Worm (Caenorhabditis elegans) whole organism, L3 larva: ENCODE results near the gene urb-1.

Experiments
- R02D3.7 ChIP-seq: fragments of 150-350 bp; optimal IDR thresholded peaks from 2 replicates; lab custom pipeline; 2014; ENCODE audit warnings: missing biosample characterization, missing genetic modification characterization
- ZK546.5 ChIP-seq: sonication (generic microtip); optimal IDR thresholded peaks from 2 replicates; lab custom pipeline; 2017; ENCODE audit warnings: missing biosample characterization, missing genetic modification characterization
- aly-2 ChIP-seq: fragments of 150-350 bp; optimal IDR thresholded peaks from 2 replicates; lab custom pipeline; 2014; ENCODE audit warnings: missing biosample characterization, missing genetic modification characterization
- ama-1 ChIP-seq: fragments of 150-350 bp; optimal IDR thresholded peaks from 2 replicates; lab custom pipeline; 2018
- ceh-28 ChIP-seq: fragments of 150-350 bp; optimal IDR thresholded peaks from 2 replicates; lab custom pipeline; 2014; ENCODE audit warnings: missing biosample characterization, missing genetic modification reagents, missing genetic modification characterization
- ceh-82 ChIP-seq: fragments of 150-350 bp; optimal IDR thresholded peaks from 2 replicates; lab custom pipeline; 2014; ENCODE audit warnings: missing biosample characterization, missing genetic modification characterization
- ceh-9 ChIP-seq: sonication (generic microtip); optimal IDR thresholded peaks from 2 replicates; lab custom pipeline; 2018; ENCODE audit warnings: missing biosample characterization, missing genetic modification characterization
- daf-12 ChIP-seq: fragments of 150-350 bp; optimal IDR thresholded peaks from 2 replicates; lab custom pipeline; 2014; ENCODE audit warnings: missing biosample characterization, missing genetic modification reagents, missing genetic modification characterization
- elt-2 ChIP-seq: sonication (generic microtip); optimal IDR thresholded peaks from 2 replicates; lab custom pipeline; 2016; ENCODE audit warnings: missing genetic modification reagents, mild to moderate bottlenecking, missing genetic modification characterization, missing compliant biosample characterization
- elt-3 ChIP-seq, 3 experiments: fragments of 150-350 bp in 1 of 3; sonication (generic microtip) in 2 of 3; optimal IDR thresholded peaks; 2 replicates in 2 of 3; 4 replicates in 1 of 3; lab custom pipeline; 2014 to 2017; ENCODE audit warnings: missing biosample characterization in 3 of 3, missing genetic modification characterization in 3 of 3
- eor-1 ChIP-seq, 2 experiments: fragments of 150-350 bp; optimal IDR thresholded peaks; 2 replicates each; lab custom pipeline; 2014 to 2018; ENCODE audit warnings: missing biosample characterization in 2 of 2, missing genetic modification characterization in 2 of 2
- fkh-10 ChIP-seq: sonication (generic microtip); optimal IDR thresholded peaks from 2 replicates; lab custom pipeline; 2017; ENCODE audit warnings: missing biosample characterization, missing genetic modification reagents, missing genetic modification characterization
- fkh-2 ChIP-seq: fragments of 150-350 bp; optimal IDR thresholded peaks from 2 replicates; lab custom pipeline; 2014; ENCODE audit warnings: missing biosample characterization, missing genetic modification reagents, missing genetic modification characterization
- fos-1 ChIP-seq: fragments of 150-350 bp; optimal IDR thresholded peaks from 2 replicates; lab custom pipeline; 2014; ENCODE audit warnings: missing biosample characterization, missing genetic modification characterization
- jun-1 ChIP-seq: fragments of 150-350 bp; optimal IDR thresholded peaks from 2 replicates; lab custom pipeline; 2014; ENCODE audit warnings: missing biosample characterization, missing genetic modification reagents, missing genetic modification characterization
- lin-15B ChIP-seq: fragments of 150-350 bp; optimal IDR thresholded peaks from 2 replicates; lab custom pipeline; 2014; ENCODE audit warnings: missing biosample characterization, missing genetic modification characterization
- lin-39 ChIP-seq: fragments of 150-350 bp; optimal IDR thresholded peaks from 2 replicates; lab custom pipeline; 2018; ENCODE audit warnings: missing biosample characterization, missing genetic modification reagents, missing genetic modification characterization
- mml-1 ChIP-seq: fragments of 150-350 bp; sonication (generic microtip); optimal IDR thresholded peaks from 3 replicates; lab custom pipeline; 2014; ENCODE audit warnings: missing biosample characterization, missing genetic modification characterization
- nfya-1 ChIP-seq: sonication (generic microtip); optimal IDR thresholded peaks from 2 replicates; lab custom pipeline; 2017; ENCODE audit warnings: missing genetic modification characterization, mild to moderate bottlenecking, missing compliant biosample characterization, antibody characterized with exemption, moderate library complexity; ENCODE audit not compliant: insufficient read depth
- nhr-11 ChIP-seq: fragments of 150-350 bp; optimal IDR thresholded peaks from 2 replicates; lab custom pipeline; 2014; ENCODE audit warnings: missing biosample characterization, missing genetic modification characterization
- nhr-12 ChIP-seq: fragments of 150-350 bp; optimal IDR thresholded peaks from 2 replicates; lab custom pipeline; 2014; ENCODE audit warnings: missing biosample characterization, missing genetic modification characterization
- nhr-23 ChIP-seq: fragments of 150-350 bp; optimal IDR thresholded peaks from 2 replicates; lab custom pipeline; 2014; ENCODE audit warnings: missing biosample characterization, missing genetic modification reagents, missing genetic modification characterization
- nhr-43 ChIP-seq: sonication (generic microtip); optimal IDR thresholded peaks from 2 replicates; lab custom pipeline; 2016; ENCODE audit warnings: mild to moderate bottlenecking, missing genetic modification characterization, missing compliant biosample characterization; ENCODE audit not compliant: poor library complexity, severe bottlenecking
- nhr-67 ChIP-seq: fragments of 150-350 bp; optimal IDR thresholded peaks from 2 replicates; lab custom pipeline; 2014; ENCODE audit warnings: missing biosample characterization, missing genetic modification characterization
- pha-4 ChIP-seq: fragments of 150-350 bp; optimal IDR thresholded peaks from 2 replicates; lab custom pipeline; 2014; ENCODE audit warnings: missing biosample characterization, missing genetic modification reagents, missing genetic modification characterization
- pqm-1 ChIP-seq: fragments of 150-350 bp; optimal IDR thresholded peaks from 2 replicates; lab custom pipeline; 2017; ENCODE audit warnings: missing biosample characterization, missing genetic modification characterization, inconsistent platforms
- sea-2 ChIP-seq: fragments of 150-350 bp; sonication (generic microtip); optimal IDR thresholded peaks from 4 replicates; lab custom pipeline; 2014; ENCODE audit warnings: missing biosample characterization, missing genetic modification reagents, missing genetic modification characterization
- skn-1 ChIP-seq: fragments of 150-350 bp; optimal IDR thresholded peaks from 2 replicates; lab custom pipeline; 2014; ENCODE audit warnings: missing biosample characterization, missing genetic modification characterization
- snpc-4 ChIP-seq: fragments of 150-350 bp; optimal IDR thresholded peaks from 2 replicates; lab custom pipeline; 2014; ENCODE audit warnings: missing biosample characterization, missing genetic modification characterization
- unc-39 ChIP-seq: sonication (generic microtip); optimal IDR thresholded peaks from 4 replicates; lab custom pipeline; 2017; ENCODE audit warnings: missing biosample characterization, missing genetic modification characterization
- unc-62 ChIP-seq: fragments of 150-350 bp; sonication (generic microtip); optimal IDR thresholded peaks from 4 replicates; lab custom pipeline; 2014; ENCODE audit warnings: missing biosample characterization, missing genetic modification reagents, missing genetic modification characterization
- zag-1 ChIP-seq: fragments of 150-350 bp; optimal IDR thresholded peaks from 2 replicates; lab custom pipeline; 2014; ENCODE audit warnings: missing biosample characterization, missing genetic modification characterization

The urb-1 gene

ce11 chrV:6413057-6413456 lies 10.9 kb downstream of the urb-1 start:
- TF ChIP-seq elt-2 (tag; lab: Kevin White, UChicago) (peak; percentile 99), jun-1 (tag; lab: Kevin White, UChicago) (peak; percentile 67), pqm-1 (tag; lab: Kevin White, UChicago) (peak; percentile 88), nfya-1 (tag; lab: Kevin White, UChicago) (peak; percentile 27), ceh-82 (tag; lab: Kevin White, UChicago) (no peak), skn-1 (tag; lab: Kevin White, UChicago) (no peak)

- TF ChIP-seq fos-1 (tag; lab: Kevin White, UChicago): no peak
- TF ChIP-seq R02D3.7: no peak
- TF ChIP-seq sea-2 (GFP tag; lab: Kevin White, UChicago): no peak
- TF ChIP-seq mml-1: no peak
- TF ChIP-seq lin-15B: no peak
- peak; percentile 7 for TF ChIP-seq jun-1 (tag; lab: Kevin White, UChicago)
- peak; percentile 93 for TF ChIP-seq pqm-1 (tag; lab: Kevin White, UChicago)
- TF ChIP-seq fkh-10: no peak
- TF ChIP-seq eor-1 (tag; optimal IDR thresholded peaks at IDR 0.05; lab: Kevin White, UChicago): no peak
- no peak for TF ChIP-seq nhr-12
- TF ChIP-seq ceh-28 (tag; lab: Kevin White, UChicago): no peak
- no peak for TF ChIP-seq aly-2 (tag; lab: Kevin White, UChicago)
- peak; percentile 95 for TF ChIP-seq elt-2 (tag; lab: Kevin White, UChicago)
- TF ChIP-seq ceh-82 (tag; lab: Kevin White, UChicago): no peak
- TF ChIP-seq nhr-23 (tag; lab: Kevin White, UChicago): no peak
- TF ChIP-seq ZK546.5: no peak
- TF ChIP-seq lin-39 (tag; lab: Kevin White, UChicago): no peak
- no peak for TF ChIP-seq zag-1 (tag; lab: Kevin White, UChicago)
- no peak for TF ChIP-seq nhr-11 (tag; lab: Kevin White, UChicago)
- TF ChIP-seq unc-62: no peak
- no peak for TF ChIP-seq elt-3 (tag; optimal IDR thresholded peaks at IDR 0.05; lab: Kevin White, UChicago)
Observed at ce11 chrV:6411161-6411560, 12.8 kb downstream of the urb-1 start.

ce11 chrV:6408733-6409227 lies 15.2 kb downstream of the urb-1 start, which contains the start of gene bcf-1:
Gene bcf-1, minus strand, starts transcription at chrV:6408783.
- peak; percentile 63 for TF ChIP-seq elt-2 (tag; lab: Kevin White, UChicago)
- peak; percentile 3 for TF ChIP-seq pqm-1 (tag; lab: Kevin White, UChicago)
- no peak for TF ChIP-seq ceh-82 (tag; lab: Kevin White, UChicago)
- TF ChIP-seq ama-1 (lab: Kevin White, UChicago): no peak
- TF ChIP-seq nfya-1 (tag; lab: Kevin White, UChicago): peak; percentile 21

- no peak for TF ChIP-seq daf-12 (tag; lab: Kevin White, UChicago)
- TF ChIP-seq nhr-23 (tag; lab: Kevin White, UChicago): no peak
- peak; percentile 92 for TF ChIP-seq elt-2 (tag; lab: Kevin White, UChicago)
- no peak for TF ChIP-seq nhr-67 (tag; lab: Kevin White, UChicago)
- peak; percentile 93 for TF ChIP-seq pqm-1 (tag; lab: Kevin White, UChicago)
- no peak for TF ChIP-seq unc-39 (tag; lab: Kevin White, UChicago)
- TF ChIP-seq pha-4: peak; percentile 34
- TF ChIP-seq snpc-4 (tag; lab: Kevin White, UChicago): no peak
- TF ChIP-seq jun-1 (tag; lab: Kevin White, UChicago): peak; percentile 42
- TF ChIP-seq R02D3.7: no peak
- TF ChIP-seq fkh-2 (tag; lab: Kevin White, UChicago): no peak
- TF ChIP-seq elt-3 (tag; optimal IDR thresholded peaks at IDR 0.05; lab: Kevin White, UChicago): no peak
- no peak for TF ChIP-seq ceh-9 (tag; lab: Kevin White, UChicago)
- TF ChIP-seq ZK546.5: no peak
- no peak for TF ChIP-seq nhr-43
Observed at ce11 chrV:6407587-6407986, 16.4 kb downstream of the urb-1 start.

ce11 chrV:6400950-6401551 lies 22.9 kb downstream of the urb-1 start:
- TF ChIP-seq unc-39 (tag; lab: Kevin White, UChicago) (no peak), aly-2 (tag; lab: Kevin White, UChicago) (peak; percentile 74), pqm-1 (tag; lab: Kevin White, UChicago) (peak; percentile 7)
